Fruit fly (Drosophila melanogaster) whole organism, embryonic: ENCODE measurements around the gene r-cup.

Experiments
- Atf6 ChIP-seq: fragments of 200-800 bp; sonication (Bioruptor generic); IDR thresholded peaks from 2 replicates; pipeline ENCODE4 v1.3.6; 2022; ENCODE audit warnings: missing biosample characterization, missing genetic modification characterization
- CG10147 ChIP-seq: fragments of 200-800 bp; sonication (Bioruptor generic); optimal IDR thresholded peaks from 2 replicates; lab custom pipeline; 2019; ENCODE audit warnings: missing biosample characterization, mild to moderate bottlenecking, missing genetic modification characterization, moderate library complexity
- CG10431 ChIP-seq: fragments of 200-800 bp; sonication (Bioruptor generic); optimal IDR thresholded peaks from 3 replicates; lab custom pipeline; 2018; ENCODE audit warnings: missing biosample characterization, mild to moderate bottlenecking, missing genetic modification characterization
- CG10654 ChIP-seq: fragments of 200-800 bp; sonication (Bioruptor generic); optimal IDR thresholded peaks from 2 replicates; lab custom pipeline; 2016; ENCODE audit warnings: missing biosample characterization, missing genetic modification characterization
- CG11504 ChIP-seq: fragments of 200-800 bp; sonication (Bioruptor generic); optimal IDR thresholded peaks from 3 replicates; lab custom pipeline; 2019; ENCODE audit warnings: missing biosample characterization, mild to moderate bottlenecking, missing genetic modification characterization, moderate library complexity
- CG13296 ChIP-seq: fragments of 200-800 bp; sonication (Bioruptor generic); optimal IDR thresholded peaks from 3 replicates; lab custom pipeline; 2018; ENCODE audit warnings: missing biosample characterization, mild to moderate bottlenecking, missing genetic modification characterization
- CG13775 ChIP-seq: fragments of 200-800 bp; sonication (Bioruptor generic); optimal IDR thresholded peaks from 3 replicates; lab custom pipeline; 2017; ENCODE audit warnings: missing biosample characterization, mild to moderate bottlenecking, missing genetic modification characterization
- CG14710 ChIP-seq: fragments of 200-800 bp; sonication (Bioruptor generic); optimal IDR thresholded peaks from 3 replicates; lab custom pipeline; 2019; ENCODE audit warnings: missing biosample characterization, mild to moderate bottlenecking, missing genetic modification characterization, moderate library complexity
- CG16779 ChIP-seq: fragments of 200-800 bp; sonication (Bioruptor generic); IDR thresholded peaks from 2 replicates; pipeline ENCODE4 v1.3.6; 2022; ENCODE audit warnings: missing biosample characterization, missing genetic modification characterization
- CG16863 ChIP-seq: fragments of 200-800 bp; sonication (Bioruptor generic); optimal IDR thresholded peaks from 3 replicates; lab custom pipeline; 2016; ENCODE audit warnings: missing biosample characterization, missing genetic modification characterization
- CG17385 ChIP-seq: fragments of 200-800 bp; sonication (Bioruptor generic); optimal IDR thresholded peaks from 3 replicates; lab custom pipeline; 2018; ENCODE audit warnings: missing biosample characterization, mild to moderate bottlenecking, missing genetic modification characterization
- CG17568 ChIP-seq: fragments of 200-800 bp; sonication (Bioruptor generic); optimal IDR thresholded peaks from 2 replicates; lab custom pipeline; 2018; ENCODE audit warnings: missing biosample characterization, mild to moderate bottlenecking, missing genetic modification characterization, moderate library complexity
- CG30431 ChIP-seq: fragments of 200-800 bp; sonication (Bioruptor generic); optimal IDR thresholded peaks from 2 replicates; lab custom pipeline; 2017; ENCODE audit warnings: missing biosample characterization, missing genetic modification characterization
- CG31441 ChIP-seq: fragments of 200-800 bp; sonication (Bioruptor generic); IDR thresholded peaks from 2 replicates; pipeline ENCODE4 v1.3.6; 2022; ENCODE audit warnings: missing biosample characterization, missing genetic modification characterization
- CG4282 ChIP-seq: fragments of 200-800 bp; sonication (Bioruptor generic); optimal IDR thresholded peaks from 2 replicates; lab custom pipeline; 2016; ENCODE audit warnings: missing biosample characterization, missing genetic modification characterization
- CG43689 ChIP-seq: fragments of 200-800 bp; sonication (Bioruptor generic); IDR thresholded peaks from 2 replicates; pipeline ENCODE4 v1.3.6; 2022; ENCODE audit warnings: missing biosample characterization, missing genetic modification characterization
- CG4424 ChIP-seq: fragments of 200-800 bp; sonication (Bioruptor generic); optimal IDR thresholded peaks from 3 replicates; lab custom pipeline; 2016; ENCODE audit warnings: missing biosample characterization, missing genetic modification characterization
- CG4820 ChIP-seq: fragments of 200-800 bp; sonication (Bioruptor generic); optimal IDR thresholded peaks from 3 replicates; lab custom pipeline; 2016; ENCODE audit warnings: missing biosample characterization, missing genetic modification characterization
- CG6765 ChIP-seq: fragments of 200-800 bp; sonication (Bioruptor generic); optimal IDR thresholded peaks from 3 replicates; lab custom pipeline; 2017; ENCODE audit warnings: missing biosample characterization, mild to moderate bottlenecking, missing genetic modification characterization
- CG8478 ChIP-seq: fragments of >200 bp; optimal IDR thresholded peaks from 2 replicates; lab custom pipeline; 2018
- CG9797 ChIP-seq: fragments of 200-800 bp; sonication (Bioruptor generic); optimal IDR thresholded peaks from 3 replicates; lab custom pipeline; 2018; ENCODE audit warnings: missing biosample characterization, mild to moderate bottlenecking, missing genetic modification characterization
- Camta ChIP-seq: fragments of 200-800 bp; sonication (Bioruptor generic); optimal IDR thresholded peaks from 2 replicates; lab custom pipeline; 2016; ENCODE audit warnings: missing biosample characterization, missing genetic modification characterization
- D19A ChIP-seq: fragments of 200-800 bp; optimal IDR thresholded peaks from 3 replicates; lab custom pipeline; 2019; ENCODE audit warnings: missing biosample characterization, mild to moderate bottlenecking, missing genetic modification characterization, moderate library complexity
- Dek ChIP-seq: fragments of 200-800 bp; sonication (Bioruptor generic); optimal IDR thresholded peaks from 3 replicates; lab custom pipeline; 2019; ENCODE audit warnings: missing biosample characterization, mild to moderate bottlenecking, missing genetic modification characterization, moderate library complexity
- Drgx ChIP-seq: fragments of 200-800 bp; sonication (Bioruptor generic); IDR thresholded peaks from 2 replicates; pipeline ENCODE4 v1.3.6; 2022; ENCODE audit warnings: missing biosample characterization, missing genetic modification characterization
- Elba2 ChIP-seq: fragments of 200-800 bp; sonication (Bioruptor generic); optimal IDR thresholded peaks from 3 replicates; lab custom pipeline; 2016; ENCODE audit warnings: missing biosample characterization, missing genetic modification characterization
- Lim3 ChIP-seq: fragments of 200-800 bp; sonication (Bioruptor generic); IDR thresholded peaks from 2 replicates; pipeline ENCODE4 v1.3.6; 2022; ENCODE audit warnings: missing biosample characterization, missing genetic modification characterization
- Mes4 ChIP-seq: fragments of 200-800 bp; sonication (Bioruptor generic); optimal IDR thresholded peaks from 2 replicates; lab custom pipeline; 2016; ENCODE audit warnings: missing biosample characterization, missing genetic modification characterization
- NFAT ChIP-seq: fragments of 200-800 bp; sonication (Bioruptor generic); IDR thresholded peaks from 2 replicates; pipeline ENCODE4 v1.3.6; 2022; ENCODE audit warnings: missing biosample characterization, missing genetic modification characterization
- PHDP ChIP-seq: fragments of 200-800 bp; sonication (Bioruptor generic); optimal IDR thresholded peaks from 3 replicates; lab custom pipeline; 2018; ENCODE audit warnings: missing biosample characterization, mild to moderate bottlenecking, missing genetic modification characterization, moderate library complexity
- Sox102F ChIP-seq: fragments of 200-800 bp; sonication (Bioruptor generic); optimal IDR thresholded peaks from 2 replicates; lab custom pipeline; 2018; ENCODE audit warnings: missing biosample characterization, mild to moderate bottlenecking, missing genetic modification characterization, moderate library complexity
- Sry-δ ChIP-seq: fragments of 200-800 bp; sonication (Bioruptor generic); optimal IDR thresholded peaks from 2 replicates; lab custom pipeline; 2016; ENCODE audit warnings: missing biosample characterization, missing genetic modification characterization
- Taf1 ChIP-seq: fragments of 200-800 bp; sonication (Bioruptor generic); IDR thresholded peaks from 2 replicates; pipeline ENCODE4 v1.3.6; 2022; ENCODE audit warnings: missing biosample characterization, missing genetic modification characterization
- abd-A ChIP-seq: fragments of 200-800 bp; sonication (Bioruptor generic); optimal IDR thresholded peaks from 3 replicates; lab custom pipeline; 2019; ENCODE audit warnings: missing biosample characterization, mild to moderate bottlenecking, missing genetic modification characterization, moderate library complexity
- ci ChIP-seq: fragments of 200-800 bp; sonication (Bioruptor generic); IDR thresholded peaks from 3 replicates; pipeline ENCODE4 v1.3.6; 2022; ENCODE audit warnings: missing biosample characterization, missing genetic modification characterization
- corto ChIP-seq: fragments of 200-800 bp; sonication (Bioruptor generic); optimal IDR thresholded peaks from 2 replicates; lab custom pipeline; 2016; ENCODE audit warnings: missing biosample characterization, mild to moderate bottlenecking, missing genetic modification characterization, moderate library complexity
- dmrt99B ChIP-seq: fragments of 200-800 bp; sonication (Bioruptor generic); optimal IDR thresholded peaks from 2 replicates; lab custom pipeline; 2018; ENCODE audit warnings: missing biosample characterization, mild to moderate bottlenecking, missing genetic modification characterization, moderate library complexity
- gro ChIP-seq: fragments of 200-800 bp; sonication (Bioruptor generic); optimal IDR thresholded peaks from 2 replicates; lab custom pipeline; 2016; ENCODE audit warnings: missing biosample characterization, missing genetic modification characterization
- gsb-n ChIP-seq: fragments of 200-800 bp; sonication (Bioruptor generic); optimal IDR thresholded peaks from 3 replicates; lab custom pipeline; 2018; ENCODE audit warnings: missing biosample characterization, mild to moderate bottlenecking, missing genetic modification characterization
- hb ChIP-seq: fragments of 200-800 bp; sonication (Bioruptor generic); IDR thresholded peaks from 3 replicates; pipeline ENCODE4 v1.3.6; 2022; ENCODE audit warnings: missing biosample characterization, missing genetic modification characterization; ENCODE audit not compliant: partially characterized antibody
- lab ChIP-seq: fragments of 200-800 bp; sonication (Bioruptor generic); optimal IDR thresholded peaks from 3 replicates; lab custom pipeline; 2017; ENCODE audit warnings: missing biosample characterization, missing genetic modification characterization, mild to moderate bottlenecking, moderate library complexity, missing genetic modification reagents
- mld ChIP-seq: fragments of 200-800 bp; sonication (Bioruptor generic); IDR thresholded peaks from 3 replicates; pipeline ENCODE4 v1.3.6; 2022; ENCODE audit warnings: missing biosample characterization, missing genetic modification characterization; ENCODE audit not compliant: partially characterized antibody
- pnt ChIP-seq: fragments of 200-800 bp; sonication (Bioruptor generic); optimal IDR thresholded peaks from 3 replicates; lab custom pipeline; 2016; ENCODE audit warnings: missing biosample characterization, missing genetic modification characterization
- psq ChIP-seq: fragments of 200-800 bp; sonication (Bioruptor generic); optimal IDR thresholded peaks from 2 replicates; lab custom pipeline; 2017; ENCODE audit warnings: missing biosample characterization, missing genetic modification characterization
- sd ChIP-seq: fragments of 200-800 bp; sonication (Bioruptor generic); optimal IDR thresholded peaks from 3 replicates; lab custom pipeline; 2018; ENCODE audit warnings: missing biosample characterization, mild to moderate bottlenecking, missing genetic modification characterization, moderate library complexity
- sens-2 ChIP-seq: fragments of 200-800 bp; sonication (Bioruptor generic); IDR thresholded peaks from 2 replicates; pipeline ENCODE4 v1.3.6; 2022; ENCODE audit warnings: missing biosample characterization, missing genetic modification characterization
- sisA ChIP-seq: fragments of 200-800 bp; sonication (Bioruptor generic); IDR thresholded peaks from 2 replicates; pipeline ENCODE4 v1.3.6; 2022; ENCODE audit warnings: missing biosample characterization, missing genetic modification characterization
- slbo ChIP-seq: fragments of 200-800 bp; sonication (Bioruptor generic); IDR thresholded peaks from 2 replicates; pipeline ENCODE4 v1.3.6; 2022; ENCODE audit warnings: missing biosample characterization, missing genetic modification characterization
- sr ChIP-seq: fragments of 200-800 bp; sonication (Bioruptor generic); IDR thresholded peaks from 3 replicates; pipeline ENCODE4 v1.3.6; 2022; ENCODE audit warnings: missing biosample characterization, missing genetic modification characterization
- tx ChIP-seq: fragments of 200-800 bp; sonication (Bioruptor generic); optimal IDR thresholded peaks from 2 replicates; lab custom pipeline; 2016; ENCODE audit warnings: missing biosample characterization, missing genetic modification characterization
- unc-4 ChIP-seq: fragments of 200-800 bp; sonication (Bioruptor generic); IDR thresholded peaks from 2 replicates; pipeline ENCODE4 v1.3.6; 2022; ENCODE audit warnings: missing biosample characterization, missing genetic modification characterization; ENCODE audit not compliant: partially characterized antibody
- vfl ChIP-seq: fragments of 200-800 bp; sonication (Bioruptor generic); optimal IDR thresholded peaks from 2 replicates; lab custom pipeline; 2016; ENCODE audit warnings: missing biosample characterization, missing genetic modification characterization

r-cup gene

DNA sequence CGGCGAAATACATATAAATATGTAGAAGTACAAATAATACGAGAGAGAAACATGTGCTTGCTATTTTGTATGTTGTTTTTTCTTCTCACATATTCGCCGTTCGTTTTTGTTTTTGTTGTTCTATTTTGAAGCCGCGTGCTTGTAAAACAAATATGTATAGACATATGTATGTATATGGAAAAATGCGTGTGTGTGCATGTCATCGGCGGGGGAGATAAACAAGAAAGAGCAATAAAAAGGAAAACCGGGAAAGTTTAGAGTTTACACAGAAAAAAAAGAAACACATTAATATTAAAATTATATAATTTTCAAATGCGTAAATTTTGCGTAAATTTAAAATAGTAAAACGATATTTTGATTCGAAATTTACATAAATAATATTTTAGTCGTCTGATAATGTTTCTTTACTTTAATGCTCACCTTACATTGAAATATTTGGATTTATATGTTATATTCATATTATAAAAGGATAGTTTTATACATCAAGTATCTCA is 19.8 kb upstream of the r-cup start (continued):
- TF ChIP-seq CG10147 (peak; percentile 14), gsb-n (tag; lab: Kevin White, UChicago) (peak; percentile 36), Sry-δ (GFP tag; lab: Kevin White, UChicago) (no peak), Dek (tag; lab: Kevin White, UChicago) (no peak), gro (GFP tag; lab: Kevin White, UChicago) (no peak), abd-A (no peak), CG43689 (GFP tag; lab: Robert Waterston, UW) (no peak), CG14710 (tag; lab: Kevin White, UChicago) (peak; percentile 55), CG10431 (no peak), sisA (GFP tag; lab: Robert Waterston, UW) (no peak), sr (GFP tag; lab: Robert Waterston, UW) (no peak), Atf6 (GFP tag; lab: Robert Waterston, UW) (peak; percentile 17; the same call in 1 of the 2 replicates), NFAT (GFP tag; lab: Robert Waterston, UW) (no peak), CG17568 (GFP tag; lab: Kevin White, UChicago) (peak; percentile 24), lab (GFP tag; lab: Kevin White, UChicago) (no peak), mld (no peak), CG30431 (GFP tag; lab: Kevin White, UChicago) (no peak), CG13296 (GFP tag; lab: Kevin White, UChicago) (no peak), sens-2 (GFP tag; lab: Robert Waterston, UW) (no peak), CG16863 (GFP tag; lab: Kevin White, UChicago) (no peak), hb (GFP tag; lab: Robert Waterston, UW) (no peak), CG13775 (GFP tag; lab: Kevin White, UChicago) (no peak), CG16779 (no peak), Drgx (peak; percentile 58), vfl (GFP tag; lab: Kevin White, UChicago) (no peak), CG4282 (GFP tag; lab: Kevin White, UChicago) (no peak), CG4820 (GFP tag; lab: Kevin White, UChicago) (no peak), tx (GFP tag; lab: Kevin White, UChicago) (no peak), corto (GFP tag; lab: Kevin White, UChicago) (no peak), CG31441 (GFP tag; lab: Robert Waterston, UW) (peak; percentile 67), CG8478 (lab: Kevin White, UChicago) (no peak), pnt (GFP tag; lab: Kevin White, UChicago) (no peak), PHDP (tag; lab: Kevin White, UChicago) (peak; percentile 44), CG11504 (tag; lab: Kevin White, UChicago) (no peak), Camta (no peak), CG10654 (GFP tag; lab: Kevin White, UChicago) (no peak), sd (peak; percentile 14), CG6765 (no peak), psq (GFP tag; lab: Kevin White, UChicago) (no peak), dmrt99B (tag; lab: Kevin White, UChicago) (peak; percentile 52), Sox102F (peak; percentile 32), Taf1 (no peak), unc-4 (GFP tag; lab: Robert Waterston, UW) (no peak), slbo (no peak), Mes4 (GFP tag; lab: Kevin White, UChicago) (no peak), Elba2 (GFP tag; lab: Kevin White, UChicago) (no peak), ci (GFP tag; lab: Robert Waterston, UW) (0 out of 3 replicates have a peak, but pooled peaks have one; percentile 20), CG17385 (no peak), D19A (tag; lab: Kevin White, UChicago) (peak; percentile 51), CG4424 (no peak), Lim3 (GFP tag; lab: Robert Waterston, UW) (no peak), CG9797 (GFP tag; lab: Kevin White, UChicago) (no peak)
